Fruit fly (Drosophila melanogaster) whole organism, embryonic: ENCODE data around the gene CG7011.
A peak's percentile ranks its signal among the peaks of the same experiment; 100 is the strongest.

Source experiments
- Adf1 ChIP-seq: fragments of 200-800 bp; sonication (Bioruptor generic); IDR thresholded peaks from 2 replicates; pipeline ENCODE4 v1.3.6; 2022; ENCODE audit warnings: missing biosample characterization, missing genetic modification characterization
- Blimp-1 ChIP-seq: fragments of 200-800 bp; sonication (Bioruptor generic); optimal IDR thresholded peaks from 3 replicates; lab custom pipeline; 2018; ENCODE audit warnings: missing biosample characterization, missing genetic modification characterization, mild to moderate bottlenecking, moderate library complexity, missing genetic modification reagents
- BtbVII ChIP-seq: fragments of 200-800 bp; sonication (Bioruptor generic); optimal IDR thresholded peaks from 3 replicates; lab custom pipeline; 2017; ENCODE audit warnings: missing biosample characterization, mild to moderate bottlenecking, missing genetic modification characterization
- CG10543 ChIP-seq: fragments of 200-800 bp; sonication (Bioruptor generic); optimal IDR thresholded peaks from 3 replicates; lab custom pipeline; 2017; ENCODE audit warnings: missing biosample characterization, mild to moderate bottlenecking, missing genetic modification characterization, moderate library complexity
- CG10979 ChIP-seq: fragments of 200-800 bp; sonication (Bioruptor generic); optimal IDR thresholded peaks from 2 replicates; lab custom pipeline; 2018; ENCODE audit warnings: missing biosample characterization, mild to moderate bottlenecking, missing genetic modification characterization, moderate library complexity
- CG11456 ChIP-seq: fragments of 200-800 bp; sonication (Bioruptor generic); IDR thresholded peaks from 3 replicates; pipeline ENCODE4 v1.3.6; 2022; ENCODE audit warnings: missing biosample characterization, missing genetic modification characterization
- CG11504 ChIP-seq: fragments of 200-800 bp; sonication (Bioruptor generic); optimal IDR thresholded peaks from 3 replicates; lab custom pipeline; 2019; ENCODE audit warnings: missing biosample characterization, mild to moderate bottlenecking, missing genetic modification characterization, moderate library complexity
- CG14441 ChIP-seq: fragments of 200-800 bp; sonication (Bioruptor generic); IDR thresholded peaks from 2 replicates; pipeline ENCODE4 v1.3.6; 2022; ENCODE audit warnings: missing biosample characterization, missing genetic modification characterization
- CG1832 ChIP-seq: fragments of 200-800 bp; sonication (Bioruptor generic); optimal IDR thresholded peaks from 2 replicates; lab custom pipeline; 2017; ENCODE audit warnings: missing biosample characterization, mild to moderate bottlenecking, missing genetic modification characterization, inconsistent platforms
- CG2199 ChIP-seq: fragments of 200-800 bp; sonication (Bioruptor generic); IDR thresholded peaks from 3 replicates; pipeline ENCODE4 v1.3.6; 2022; ENCODE audit warnings: missing biosample characterization, missing genetic modification characterization
- CG2712 ChIP-seq: fragments of 200-800 bp; optimal IDR thresholded peaks from 3 replicates; lab custom pipeline; 2019; ENCODE audit warnings: missing biosample characterization, mild to moderate bottlenecking, missing genetic modification characterization, moderate library complexity
- CG30431 ChIP-seq: fragments of 200-800 bp; sonication (Bioruptor generic); optimal IDR thresholded peaks from 2 replicates; lab custom pipeline; 2017; ENCODE audit warnings: missing biosample characterization, missing genetic modification characterization
- CG4328 ChIP-seq: fragments of 200-800 bp; sonication (Bioruptor generic); optimal IDR thresholded peaks from 3 replicates; lab custom pipeline; 2017; ENCODE audit warnings: missing biosample characterization, missing genetic modification reagents, missing genetic modification characterization
- CG6272 ChIP-seq: fragments of 200-800 bp; sonication (Bioruptor generic); IDR thresholded peaks from 2 replicates; pipeline ENCODE4 v1.3.6; 2022; ENCODE audit warnings: missing biosample characterization, missing genetic modification characterization
- CG7556 ChIP-seq: fragments of 200-800 bp; sonication (Bioruptor generic); optimal IDR thresholded peaks from 2 replicates; lab custom pipeline; 2017; ENCODE audit warnings: missing biosample characterization, mild to moderate bottlenecking, missing genetic modification characterization
- CHES-1-like ChIP-seq: fragments of 200-800 bp; sonication (Bioruptor generic); optimal IDR thresholded peaks from 2 replicates; lab custom pipeline; 2016; ENCODE audit warnings: missing biosample characterization, missing genetic modification characterization
- D ChIP-seq, 2 experiments: fragments of 200-800 bp in 1 of 2; fragments of >200 bp in 1 of 2; sonication (Bioruptor generic) in 1 of 2; optimal IDR thresholded peaks; 2 replicates in 1 of 2; 3 replicates in 1 of 2; lab custom pipeline; 2017; ENCODE audit warnings: mild to moderate bottlenecking in 1 of 2, missing biosample characterization in 1 of 2, missing genetic modification characterization in 1 of 2, missing genetic modification reagents in 1 of 2
- Dip3 ChIP-seq: fragments of 200-800 bp; sonication (Bioruptor generic); optimal IDR thresholded peaks from 3 replicates; lab custom pipeline; 2016; ENCODE audit warnings: missing biosample characterization, missing genetic modification characterization
- Hsf ChIP-seq: fragments of 200-800 bp; sonication (Bioruptor generic); optimal IDR thresholded peaks from 3 replicates; lab custom pipeline; 2016; ENCODE audit warnings: missing biosample characterization, missing genetic modification characterization
- Oli ChIP-seq: fragments of 200-800 bp; sonication (Bioruptor generic); optimal IDR thresholded peaks from 2 replicates; lab custom pipeline; 2018; ENCODE audit warnings: missing biosample characterization, mild to moderate bottlenecking, missing genetic modification characterization, moderate library complexity
- Pdp1 ChIP-seq, 2 experiments: fragments of 200-800 bp; sonication (Bioruptor generic); optimal IDR thresholded peaks; 3 replicates each; lab custom pipeline; 2016; ENCODE audit warnings: missing biosample characterization in 2 of 2, missing genetic modification characterization in 2 of 2, mild to moderate bottlenecking in 1 of 2, moderate library complexity in 1 of 2
- Scr ChIP-seq: fragments of 200-800 bp; sonication (Bioruptor generic); IDR thresholded peaks from 2 replicates; pipeline ENCODE4 v1.3.6; 2022; ENCODE audit warnings: missing biosample characterization, missing genetic modification characterization; ENCODE audit not compliant: partially characterized antibody
- Spps ChIP-seq: fragments of 200-800 bp; sonication (Bioruptor generic); optimal IDR thresholded peaks from 2 replicates; lab custom pipeline; 2018; ENCODE audit warnings: missing biosample characterization, mild to moderate bottlenecking, missing genetic modification characterization
- Sry-β ChIP-seq: fragments of 200-800 bp; sonication (Bioruptor generic); optimal IDR thresholded peaks from 2 replicates; lab custom pipeline; 2018; ENCODE audit warnings: missing biosample characterization, mild to moderate bottlenecking, missing genetic modification characterization, moderate library complexity
- ase ChIP-seq: fragments of 200-800 bp; sonication (Bioruptor generic); IDR thresholded peaks from 3 replicates; pipeline ENCODE4 v1.3.6; 2022; ENCODE audit warnings: missing biosample characterization, missing genetic modification characterization
- ash1 ChIP-seq: fragments of 200-800 bp; sonication (Bioruptor generic); optimal IDR thresholded peaks from 2 replicates; lab custom pipeline; 2018; ENCODE audit warnings: missing biosample characterization, mild to moderate bottlenecking, missing genetic modification characterization
- az2 ChIP-seq: fragments of 200-800 bp; sonication (Bioruptor generic); optimal IDR thresholded peaks from 3 replicates; lab custom pipeline; 2016; ENCODE audit warnings: missing biosample characterization, missing genetic modification characterization
- bcd ChIP-seq: fragments of 200-800 bp; sonication (Bioruptor generic); optimal IDR thresholded peaks from 2 replicates; lab custom pipeline; 2017; ENCODE audit warnings: missing biosample characterization, mild to moderate bottlenecking, missing genetic modification characterization
- cas ChIP-seq: fragments of 200-800 bp; sonication (Bioruptor generic); IDR thresholded peaks from 2 replicates; pipeline ENCODE4 v1.3.6; 2022; ENCODE audit warnings: missing biosample characterization, missing genetic modification characterization
- chm ChIP-seq: fragments of 200-800 bp; sonication (Bioruptor generic); IDR thresholded peaks from 2 replicates; pipeline ENCODE4 v1.3.6; 2022; ENCODE audit warnings: missing biosample characterization, missing genetic modification characterization
- dmrt99B ChIP-seq: fragments of 200-800 bp; sonication (Bioruptor generic); optimal IDR thresholded peaks from 2 replicates; lab custom pipeline; 2018; ENCODE audit warnings: missing biosample characterization, mild to moderate bottlenecking, missing genetic modification characterization, moderate library complexity
- exex ChIP-seq: fragments of 200-800 bp; sonication (Bioruptor generic); optimal IDR thresholded peaks from 4 replicates; lab custom pipeline; 2018; ENCODE audit warnings: missing biosample characterization, mild to moderate bottlenecking, missing genetic modification characterization, moderate library complexity
- grn ChIP-seq: fragments of 200-800 bp; sonication (Bioruptor generic); optimal IDR thresholded peaks from 3 replicates; lab custom pipeline; 2017; ENCODE audit warnings: missing biosample characterization, missing genetic modification characterization
- hkb ChIP-seq, 2 experiments: fragments of 200-800 bp in 1 of 2; fragments of >200 bp in 1 of 2; sonication (Bioruptor generic) in 1 of 2; IDR thresholded peaks in 1 of 2; optimal IDR thresholded peaks in 1 of 2; 2 replicates each; pipeline versions ENCODE4 v1.3.6 to Lab custom; 2017 to 2022; ENCODE audit warnings: missing biosample characterization in 1 of 2, missing genetic modification characterization in 1 of 2
- ind ChIP-seq: fragments of 200-800 bp; sonication (Bioruptor generic); optimal IDR thresholded peaks from 3 replicates; lab custom pipeline; 2016; ENCODE audit warnings: missing biosample characterization, missing genetic modification characterization
- kay ChIP-seq: fragments of 200-800 bp; sonication (Bioruptor generic); optimal IDR thresholded peaks from 2 replicates; lab custom pipeline; 2016; ENCODE audit warnings: missing biosample characterization, missing genetic modification characterization
- knrl ChIP-seq: fragments of 200-800 bp; sonication (Bioruptor generic); IDR thresholded peaks from 3 replicates; pipeline ENCODE4 v1.3.6; 2022; ENCODE audit warnings: missing biosample characterization, missing genetic modification characterization; ENCODE audit not compliant: partially characterized antibody
- pan ChIP-seq, 4 experiments: fragments of >200 bp in 3 of 4; fragments of 200-800 bp in 1 of 4; sonication (Bioruptor generic) in 1 of 4; optimal IDR thresholded peaks in 3 of 4; IDR thresholded peaks in 1 of 4; 2 replicates each; pipeline versions ENCODE4 v1.3.6 to Lab custom; 2017 to 2022; ENCODE audit warnings: missing biosample characterization in 2 of 4, missing genetic modification characterization in 2 of 4, mixed read lengths in 1 of 4
- pho ChIP-seq: fragments of 200-800 bp; sonication (Bioruptor generic); optimal IDR thresholded peaks from 2 replicates; lab custom pipeline; 2016; ENCODE audit warnings: missing biosample characterization, missing genetic modification characterization
- phol ChIP-seq: fragments of 200-800 bp; sonication (Bioruptor generic); optimal IDR thresholded peaks from 3 replicates; lab custom pipeline; 2018; ENCODE audit warnings: missing biosample characterization, mild to moderate bottlenecking, missing genetic modification characterization, moderate library complexity
- prd ChIP-seq, 3 experiments: fragments of >200 bp in 2 of 3; fragments of 200-800 bp in 1 of 3; sonication (Bioruptor generic) in 1 of 3; optimal IDR thresholded peaks in 2 of 3; IDR thresholded peaks in 1 of 3; 2 replicates in 2 of 3; 3 replicates in 1 of 3; pipeline versions ENCODE4 v1.3.6 to Lab custom; 2017 to 2022; ENCODE audit warnings: missing biosample characterization in 1 of 3, missing genetic modification characterization in 1 of 3
- sens ChIP-seq: fragments of 200-800 bp; sonication (Bioruptor generic); peaks from one replicate; lab custom pipeline; 2016; ENCODE audit warnings: missing biosample characterization, missing genetic modification characterization
- stc ChIP-seq: fragments of 200-800 bp; sonication (Bioruptor generic); IDR thresholded peaks from 2 replicates; pipeline ENCODE4 v1.3.6; 2022; ENCODE audit warnings: missing biosample characterization, missing genetic modification characterization
- tio ChIP-seq: fragments of 200-800 bp; sonication (Bioruptor generic); optimal IDR thresholded peaks from 2 replicates; lab custom pipeline; 2017; ENCODE audit warnings: missing biosample characterization, missing genetic modification characterization, inconsistent platforms
- ttk ChIP-seq: fragments of 200-800 bp; sonication (Bioruptor generic); IDR thresholded peaks from 2 replicates; pipeline ENCODE4 v2.1.2; 2022; ENCODE audit warnings: missing biosample characterization, missing genetic modification characterization
- twi ChIP-seq: fragments of 200-800 bp; optimal IDR thresholded peaks from 2 replicates; lab custom pipeline; 2019; ENCODE audit warnings: missing biosample characterization, mild to moderate bottlenecking, missing genetic modification characterization, moderate library complexity
- vvl ChIP-seq: fragments of 200-800 bp; sonication (Bioruptor generic); IDR thresholded peaks from 2 replicates; pipeline ENCODE4 v1.3.6; 2022; ENCODE audit warnings: missing biosample characterization, missing genetic modification characterization

Gene CG7011

dm6 chr3L:15171769-15172403, 8.5 kb upstream of the CG7011 start (continued):
- TF ChIP-seq CG11504 = peak; percentile 24
- no peak for TF ChIP-seq Scr (GFP tag; lab: Robert Waterston, UW)
- no peak for TF ChIP-seq prd (optimal IDR thresholded peaks at IDR 0.05; lab: Kevin White, UChicago)
- TF ChIP-seq prd (GFP tag; IDR thresholded peaks at IDR 0.05; lab: Robert Waterston, UW) = no peak
- no peak for TF ChIP-seq CG4328
- TF ChIP-seq CG6272 (GFP tag; lab: Robert Waterston, UW) = no peak
- TF ChIP-seq Sry-β (GFP tag; lab: Kevin White, UChicago) = no peak
- no peak for TF ChIP-seq pan (optimal IDR thresholded peaks at IDR 0.05; lab: Kevin White, UChicago)
- TF ChIP-seq pan (GFP tag; optimal IDR thresholded peaks at IDR 0.05 in 1 of 2, IDR thresholded peaks at IDR 0.05 in 1 of 2) = no peak
- TF ChIP-seq CG14441 (GFP tag; lab: Robert Waterston, UW) = no peak
- peak; percentile 4 for TF ChIP-seq bcd
- TF ChIP-seq ttk = 0 out of 2 replicates have a peak, but pooled peaks have one; percentile 5
- no peak for TF ChIP-seq Adf1 (GFP tag; lab: Robert Waterston, UW)
- no peak for TF ChIP-seq CG11456
- peak; percentile 31 for TF ChIP-seq Spps
- peak; percentile 31 for TF ChIP-seq CG2712 (tag; lab: Kevin White, UChicago)
- no peak for TF ChIP-seq CHES-1-like (GFP tag; lab: Kevin White, UChicago)
- TF ChIP-seq hkb (optimal IDR thresholded peaks at IDR 0.05; lab: Kevin White, UChicago) = no peak
- 0 out of 2 replicates have a peak, but pooled peaks have one; percentile 9 for TF ChIP-seq hkb (GFP tag; IDR thresholded peaks at IDR 0.05; lab: Robert Waterston, UW)
- peak; percentile 30 for TF ChIP-seq phol (tag; lab: Kevin White, UChicago)
- peak; percentile 5 for TF ChIP-seq dmrt99B
- no peak for TF ChIP-seq az2 (GFP tag; lab: Kevin White, UChicago)
- TF ChIP-seq CG10979 (tag; lab: Kevin White, UChicago) = peak; percentile 47
- TF ChIP-seq tio (GFP tag; lab: Kevin White, UChicago) = no peak
- TF ChIP-seq Hsf (GFP tag; lab: Kevin White, UChicago) = no peak
- TF ChIP-seq chm = no peak
- no peak for TF ChIP-seq BtbVII (GFP tag; lab: Kevin White, UChicago)
- no peak for TF ChIP-seq CG10543 (GFP tag; lab: Kevin White, UChicago)
- TF ChIP-seq ase (GFP tag; lab: Robert Waterston, UW) = no peak
- no peak for TF ChIP-seq twi (tag; lab: Kevin White, UChicago)
- peak; percentile 5; the same call in 1 of the 2 replicates for TF ChIP-seq stc (GFP tag; lab: Robert Waterston, UW)
- TF ChIP-seq CG7556 = no peak
- no peak for TF ChIP-seq pho (GFP tag; lab: Kevin White, UChicago)
- peak; percentile 53 for TF ChIP-seq Blimp-1 (GFP tag; lab: Kevin White, UChicago)
- peak; percentile 39 for TF ChIP-seq ind (GFP tag; lab: Kevin White, UChicago)
- no peak for TF ChIP-seq knrl
- TF ChIP-seq exex (tag; lab: Kevin White, UChicago) = peak; percentile 32
- no peak for TF ChIP-seq Pdp1 (GFP tag; optimal IDR thresholded peaks at IDR 0.05; lab: Kevin White, UChicago)
- TF ChIP-seq cas (GFP tag; lab: Robert Waterston, UW) = no peak
- peak; percentile 25 for TF ChIP-seq grn (GFP tag; lab: Kevin White, UChicago)
- TF ChIP-seq vvl (GFP tag; lab: Robert Waterston, UW) = no peak
- no peak for TF ChIP-seq ash1 (GFP tag; lab: Kevin White, UChicago)
- TF ChIP-seq kay = no peak
- TF ChIP-seq D (optimal IDR thresholded peaks at IDR 0.05; lab: Kevin White, UChicago) = no peak
- TF ChIP-seq D (GFP tag; optimal IDR thresholded peaks at IDR 0.05; lab: Kevin White, UChicago) = peak; percentile 31
- no peak for TF ChIP-seq Dip3
- peak; percentile 47 for TF ChIP-seq CG1832 (GFP tag; lab: Kevin White, UChicago)
- TF ChIP-seq Oli (tag; lab: Kevin White, UChicago) = peak; percentile 33
- peak; percentile 77 for TF ChIP-seq sens (GFP tag; lab: Kevin White, UChicago)
- no peak for TF ChIP-seq CG30431 (GFP tag; lab: Kevin White, UChicago)
- TF ChIP-seq CG2199 (GFP tag; lab: Robert Waterston, UW) = 0 out of 3 replicates have a peak, but pooled peaks have one; percentile 45
